Worm (Caenorhabditis elegans) whole organism, midembryonic: ENCODE measurements around the gene Y82E9BR.8.

Experiments
- T22C8.4 ChIP-seq: fragments of 200-800 bp; sonication (Bioruptor generic); IDR thresholded peaks from 2 replicates; pipeline ENCODE4 v1.3.6; 2022; ENCODE audit warnings: missing genetic modification characterization, missing compliant biosample characterization
- cog-1 ChIP-seq: sonication (generic microtip); optimal IDR thresholded peaks from 2 replicates; lab custom pipeline; 2016; ENCODE audit warnings: missing genetic modification characterization, missing compliant biosample characterization
- flt-1 ChIP-seq: fragments of 200-800 bp; sonication (Bioruptor generic); IDR thresholded peaks from 2 replicates; pipeline ENCODE4 v1.3.6; 2022; ENCODE audit warnings: missing genetic modification characterization, missing compliant biosample characterization
- klf-2 ChIP-seq: fragments of 200-800 bp; sonication (Bioruptor generic); conservative IDR thresholded peaks from 2 replicates; pipeline ENCODE4 v1.3.6; 2022; ENCODE audit warnings: missing genetic modification reagents, missing genetic modification characterization, missing compliant biosample characterization
- med-1 ChIP-seq: sonication (generic microtip); optimal IDR thresholded peaks from 2 replicates; lab custom pipeline; 2017; ENCODE audit warnings: missing genetic modification characterization, mild to moderate bottlenecking, missing compliant biosample characterization, antibody characterized with exemption, missing genetic modification reagents; ENCODE audit not compliant: insufficient read depth
- ref-1 ChIP-seq: fragments of 200-800 bp; sonication (Bioruptor generic); conservative IDR thresholded peaks from 2 replicates; pipeline ENCODE4 v1.3.6; 2022; ENCODE audit warnings: missing genetic modification reagents, missing genetic modification characterization, missing compliant biosample characterization
- tab-1 ChIP-seq: fragments of 200-800 bp; sonication (Bioruptor generic); IDR thresholded peaks from 2 replicates; pipeline ENCODE4 v1.3.6; 2022; ENCODE audit warnings: missing genetic modification characterization, missing compliant biosample characterization
- ztf-23 ChIP-seq: fragments of 200-800 bp; sonication (Bioruptor generic); IDR thresholded peaks from 2 replicates; pipeline ENCODE4 v1.3.6; 2022; ENCODE audit warnings: missing genetic modification reagents, missing genetic modification characterization, missing compliant biosample characterization
- ztf-29 ChIP-seq: fragments of 200-800 bp; sonication (Bioruptor generic); IDR thresholded peaks from 2 replicates; pipeline ENCODE4 v1.3.6; 2022; ENCODE audit warnings: missing genetic modification reagents, missing genetic modification characterization, missing compliant biosample characterization

The Y82E9BR.8 gene

DNA sequence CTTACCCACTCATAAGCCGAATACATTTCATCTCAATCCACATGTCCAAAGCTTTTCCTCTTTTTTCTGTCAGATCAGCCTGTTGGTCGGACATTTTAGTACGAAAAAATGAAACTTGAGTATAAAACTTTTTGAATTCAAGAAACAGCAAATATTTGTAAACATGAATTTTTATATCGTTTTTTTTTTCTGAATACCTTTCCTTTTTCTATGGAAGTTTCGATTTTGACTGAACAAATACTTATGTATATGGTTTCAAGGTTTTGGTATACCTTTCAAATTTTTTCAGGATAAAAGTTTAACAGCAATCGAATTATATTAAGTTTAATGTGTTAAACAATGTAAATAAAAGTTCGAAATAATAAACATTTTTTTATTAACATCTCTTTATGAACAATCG lies 17.6 kb downstream of the Y82E9BR.8 start, which contains the start of gene fbxa-5:
TSS of gene fbxa-5 (minus strand) at position 101 of the 400 bp plus-strand sequence.
- TF ChIP-seq tab-1 (GFP tag; lab: Robert Waterston, UW): no peak
- no peak for TF ChIP-seq T22C8.4 (GFP tag; lab: Robert Waterston, UW)
- no peak for TF ChIP-seq cog-1 (tag; lab: Kevin White, UChicago)
- no peak for TF ChIP-seq med-1 (GFP tag; lab: Kevin White, UChicago)

DNA sequence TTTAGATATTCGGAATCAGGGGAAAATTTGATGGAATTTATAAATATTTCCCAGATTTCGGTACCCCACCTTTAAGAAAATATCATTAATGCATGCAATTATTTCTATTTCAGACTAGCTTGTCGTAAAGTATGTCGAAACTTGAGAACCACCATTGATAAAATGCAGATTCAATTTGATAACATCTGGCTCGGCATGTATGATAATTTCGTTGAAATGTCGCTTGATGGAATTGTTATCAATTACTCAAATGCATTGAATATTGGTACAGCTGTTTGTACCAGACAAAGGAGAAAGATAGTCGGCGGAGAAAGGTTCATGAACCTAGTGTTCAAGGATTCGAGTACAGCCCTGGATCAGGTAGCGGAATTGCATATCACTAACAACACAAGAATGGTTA lies 26.0 kb downstream of the Y82E9BR.8 start, which contains the start of gene Y82E9BL.19:
TSS of gene Y82E9BL.19 (plus strand) at position 123 of the 400 bp plus-strand sequence.
- TF ChIP-seq klf-2: no peak

DNA sequence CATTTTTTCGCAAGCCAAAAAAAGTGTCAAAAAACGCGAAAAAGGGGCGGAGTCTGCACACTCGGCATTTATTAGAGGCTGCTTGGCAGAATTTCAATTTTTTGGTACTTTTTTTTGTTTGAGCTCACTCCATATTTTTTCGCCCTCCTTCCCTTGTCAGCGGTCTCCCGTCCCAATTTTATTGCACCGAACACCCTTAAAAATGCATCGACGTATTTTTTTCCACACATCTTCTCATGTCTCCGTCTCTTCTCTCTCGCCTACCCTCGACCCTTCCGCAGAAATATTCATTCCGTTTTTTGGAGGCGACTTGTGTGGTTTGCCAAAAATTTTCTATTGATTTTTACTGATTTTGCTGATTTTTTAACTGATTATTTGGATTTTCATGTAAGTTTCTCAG lies 31.4 kb downstream of the Y82E9BR.8 start, which contains the start of gene Y82E9BL.18:
TSS of gene Y82E9BL.18 (plus strand) at position 301 of the 400 bp plus-strand sequence.
- TF ChIP-seq ref-1 (GFP tag; lab: Robert Waterston, UW) (no peak), tab-1 (GFP tag; lab: Robert Waterston, UW) (no peak), klf-2 (no peak), T22C8.4 (GFP tag; lab: Robert Waterston, UW) (no peak), med-1 (GFP tag; lab: Kevin White, UChicago) (no peak), ztf-23 (GFP tag; lab: Robert Waterston, UW) (no peak), flt-1 (no peak), cog-1 (tag; lab: Kevin White, UChicago) (no peak), ztf-29 (GFP tag; lab: Robert Waterston, UW) (no peak)

DNA sequence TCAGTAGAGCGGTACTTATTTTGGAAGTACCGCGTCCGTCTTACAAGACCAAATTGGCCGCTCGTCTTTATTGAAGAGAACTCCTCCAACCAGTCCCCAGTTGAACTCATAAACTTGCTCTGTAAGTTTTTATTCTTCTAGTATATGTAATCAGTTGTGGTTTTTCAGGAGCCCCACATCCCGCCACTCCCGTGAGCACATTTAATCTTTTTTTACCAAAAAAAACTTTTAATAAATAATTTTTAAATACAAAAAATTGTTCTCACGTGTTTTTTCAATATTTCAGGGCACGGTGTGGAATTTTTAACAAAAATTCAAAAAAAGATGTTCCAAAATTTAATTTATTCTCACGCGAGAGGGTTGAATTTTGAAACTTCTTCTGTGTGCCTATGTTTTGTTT lies 33.4 kb downstream of the Y82E9BR.8 start, which contains the start of gene fbxa-14:
TSS of gene fbxa-14 (minus strand) at position 101 of the 400 bp plus-strand sequence.
- TF ChIP-seq T22C8.4 (GFP tag; lab: Robert Waterston, UW) (no peak), ref-1 (GFP tag; lab: Robert Waterston, UW) (no peak), klf-2 (no peak), med-1 (GFP tag; lab: Kevin White, UChicago) (no peak), tab-1 (GFP tag; lab: Robert Waterston, UW) (no peak), flt-1 (no peak), ztf-23 (GFP tag; lab: Robert Waterston, UW) (no peak), cog-1 (tag; lab: Kevin White, UChicago) (no peak), ztf-29 (GFP tag; lab: Robert Waterston, UW) (no peak)

DNA sequence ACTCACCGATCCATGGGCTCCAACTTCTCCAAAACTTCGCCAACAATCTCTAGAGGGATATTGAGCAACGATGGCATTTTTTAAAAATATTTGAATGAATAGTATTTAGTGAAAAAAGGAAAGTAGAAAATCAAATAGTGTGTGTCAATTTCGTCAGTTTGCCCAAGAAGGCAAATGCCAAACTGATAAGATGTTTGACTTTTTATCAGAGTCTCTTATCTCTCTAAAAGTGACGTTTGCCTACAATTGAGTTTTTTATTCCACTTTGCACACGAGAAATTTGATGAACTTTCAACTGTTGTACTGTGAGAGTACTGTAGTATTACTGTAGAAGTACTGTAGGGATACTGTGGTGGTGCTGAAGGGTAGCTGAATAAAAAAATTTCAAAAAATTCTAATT lies 34.3 kb downstream of the Y82E9BR.8 start:
- no peak for TF ChIP-seq ztf-23 (GFP tag; lab: Robert Waterston, UW)
- TF ChIP-seq tab-1 (GFP tag; lab: Robert Waterston, UW): no peak
- no peak for TF ChIP-seq klf-2
- no peak for TF ChIP-seq ztf-29 (GFP tag; lab: Robert Waterston, UW)
- no peak for TF ChIP-seq ref-1 (GFP tag; lab: Robert Waterston, UW)
- no peak for TF ChIP-seq flt-1
- TF ChIP-seq T22C8.4 (GFP tag; lab: Robert Waterston, UW): no peak
- TF ChIP-seq med-1 (GFP tag; lab: Kevin White, UChicago): no peak
- no peak for TF ChIP-seq cog-1 (tag; lab: Kevin White, UChicago)

DNA sequence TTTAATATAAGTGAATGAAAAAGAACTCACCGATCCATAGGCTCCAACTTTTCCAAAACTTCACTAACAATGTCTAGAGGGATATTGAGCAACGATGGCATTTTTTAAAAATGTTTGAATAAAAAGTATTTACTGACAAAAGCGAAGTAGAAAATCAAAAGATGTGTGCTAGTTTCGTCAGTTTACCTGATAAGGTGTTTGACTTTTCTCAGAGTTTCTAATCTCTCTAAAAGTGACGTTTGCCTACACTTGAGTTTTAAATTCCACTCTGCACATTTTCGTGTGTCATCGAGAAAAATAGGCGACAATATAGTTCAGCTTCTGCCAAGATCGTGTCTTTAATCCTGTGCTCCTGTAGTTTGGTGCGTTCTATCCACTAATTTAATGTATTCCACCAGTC lies 36.3 kb downstream of the Y82E9BR.8 start, which contains the start of gene fbxa-15:
TSS of gene fbxa-15 (minus strand) at position 101 of the 400 bp plus-strand sequence.
- TF ChIP-seq klf-2 (no peak), cog-1 (tag; lab: Kevin White, UChicago) (no peak)

DNA sequence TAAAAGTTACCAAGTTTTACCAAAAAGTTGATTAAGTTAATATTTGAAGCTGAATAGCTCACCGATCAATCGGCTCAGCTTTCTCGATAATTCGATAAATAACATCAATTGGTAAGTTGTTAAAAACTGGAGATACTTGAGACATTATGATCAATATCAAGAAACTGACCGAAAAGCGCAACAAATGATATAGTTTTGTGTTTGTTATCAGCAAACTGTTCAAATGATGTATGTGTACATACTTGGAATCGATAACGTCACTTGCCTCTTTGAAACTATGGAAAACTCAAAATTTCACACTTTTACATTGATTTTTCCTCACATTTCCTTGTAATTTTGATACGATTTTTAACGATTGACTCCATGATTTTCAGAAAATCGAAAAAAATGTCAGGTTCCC lies 42.8 kb downstream of the Y82E9BR.8 start, which contains the start of the genes fbxa-80 and fbxa-19:
TSS of gene fbxa-80 (minus strand) at position 173 of the 400 bp plus-strand sequence.
TSS of gene fbxa-19 (plus strand) at position 364 of the 400 bp plus-strand sequence.
- no peak for TF ChIP-seq T22C8.4 (GFP tag; lab: Robert Waterston, UW)
- TF ChIP-seq ztf-23 (GFP tag; lab: Robert Waterston, UW): no peak
- TF ChIP-seq ztf-29 (GFP tag; lab: Robert Waterston, UW): no peak
- TF ChIP-seq flt-1: no peak
- no peak for TF ChIP-seq klf-2
- no peak for TF ChIP-seq ref-1 (GFP tag; lab: Robert Waterston, UW)
- no peak for TF ChIP-seq cog-1 (tag; lab: Kevin White, UChicago)
- no peak for TF ChIP-seq med-1 (GFP tag; lab: Kevin White, UChicago)
- no peak for TF ChIP-seq tab-1 (GFP tag; lab: Robert Waterston, UW)

DNA sequence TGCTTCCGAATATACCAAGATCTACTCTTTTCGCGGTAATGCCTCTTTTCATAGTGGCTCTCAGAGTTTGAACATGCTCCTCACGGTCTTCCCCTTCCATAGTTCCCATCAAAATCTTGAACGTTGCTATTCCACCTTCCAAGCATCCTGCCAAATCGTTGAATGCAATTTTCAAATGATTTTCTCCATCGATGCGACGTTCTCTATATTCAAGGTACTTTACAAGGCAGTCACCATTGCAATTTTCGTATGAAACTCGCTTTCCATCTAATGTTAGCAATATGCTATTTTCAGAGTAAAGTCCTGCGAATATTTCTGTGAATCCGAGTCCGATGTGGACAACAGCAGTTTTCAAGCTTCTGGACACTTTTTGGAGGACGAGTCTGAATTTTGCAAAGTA lies 43.6 kb downstream of the Y82E9BR.8 start:
- TF ChIP-seq tab-1 (GFP tag; lab: Robert Waterston, UW) (no peak), med-1 (GFP tag; lab: Kevin White, UChicago) (no peak), ztf-23 (GFP tag; lab: Robert Waterston, UW) (no peak), klf-2 (no peak), cog-1 (tag; lab: Kevin White, UChicago) (no peak), T22C8.4 (GFP tag; lab: Robert Waterston, UW) (no peak), flt-1 (no peak), ztf-29 (GFP tag; lab: Robert Waterston, UW) (no peak), ref-1 (GFP tag; lab: Robert Waterston, UW) (no peak)

DNA sequence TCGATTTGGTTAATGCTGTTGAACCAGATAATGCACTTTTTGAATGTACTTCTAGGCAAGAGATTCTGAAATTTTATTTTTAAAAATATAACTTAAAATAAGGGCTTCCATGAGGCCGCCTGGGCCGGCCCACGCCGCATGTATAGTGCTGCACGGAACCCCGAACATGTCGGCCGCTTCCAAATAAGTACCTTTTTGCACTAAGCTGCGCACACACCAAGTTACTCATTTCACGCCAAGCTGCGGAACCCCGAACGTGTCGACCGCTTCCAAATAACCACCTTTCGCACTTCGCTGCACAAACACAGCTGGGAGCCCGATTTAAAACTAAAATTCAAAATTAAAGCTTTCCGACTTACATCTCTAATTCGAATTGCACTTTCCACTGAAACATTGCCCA lies 46.5 kb downstream of the Y82E9BR.8 start:
- TF ChIP-seq ztf-29 (GFP tag; lab: Robert Waterston, UW): no peak
- TF ChIP-seq med-1 (GFP tag; lab: Kevin White, UChicago): no peak
- TF ChIP-seq T22C8.4 (GFP tag; lab: Robert Waterston, UW): no peak
- TF ChIP-seq cog-1 (tag; lab: Kevin White, UChicago): no peak
- TF ChIP-seq klf-2: no peak
- TF ChIP-seq ztf-23 (GFP tag; lab: Robert Waterston, UW): no peak
- no peak for TF ChIP-seq flt-1
- TF ChIP-seq tab-1 (GFP tag; lab: Robert Waterston, UW): no peak
- TF ChIP-seq ref-1 (GFP tag; lab: Robert Waterston, UW): no peak

DNA sequence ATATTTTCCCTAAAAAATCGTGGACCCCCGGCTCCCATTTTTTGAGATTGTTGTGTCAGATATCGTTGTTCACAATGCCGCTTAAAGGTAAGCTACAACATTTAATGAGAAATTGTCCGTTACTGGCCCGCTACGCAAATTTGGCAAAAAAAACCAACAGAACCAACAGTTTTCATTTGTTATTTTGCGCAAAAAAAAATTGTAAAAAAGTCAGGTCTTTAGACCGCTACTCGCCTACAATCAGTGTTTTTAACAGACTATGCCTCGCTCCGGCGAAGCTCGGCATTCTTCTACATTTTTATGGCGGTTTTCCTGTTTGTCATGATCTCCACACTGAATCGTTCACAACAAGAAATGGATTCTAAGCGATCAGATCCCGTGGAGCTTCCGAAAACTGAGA lies 49.0 kb downstream of the Y82E9BR.8 start, which contains the start of gene Y82E9BL.12:
TSS of gene Y82E9BL.12 (plus strand) at position 301 of the 400 bp plus-strand sequence.
- no peak for TF ChIP-seq tab-1 (GFP tag; lab: Robert Waterston, UW)
- TF ChIP-seq flt-1: no peak
- TF ChIP-seq cog-1 (tag; lab: Kevin White, UChicago): no peak
- TF ChIP-seq ztf-23 (GFP tag; lab: Robert Waterston, UW): no peak
- no peak for TF ChIP-seq ref-1 (GFP tag; lab: Robert Waterston, UW)
- no peak for TF ChIP-seq T22C8.4 (GFP tag; lab: Robert Waterston, UW)
- no peak for TF ChIP-seq ztf-29 (GFP tag; lab: Robert Waterston, UW)
- TF ChIP-seq klf-2: no peak
- TF ChIP-seq med-1 (GFP tag; lab: Kevin White, UChicago): no peak
